Fruit fly (Drosophila melanogaster) whole organism, wandering third instar larva: Measurements from ENCODE around the gene CG5946.
A peak's percentile ranks its signal among the peaks of the same experiment; 100 is the strongest.

Source experiments
- Abd-B ChIP-seq: fragments of >200 bp; optimal IDR thresholded peaks from 2 replicates; lab custom pipeline; 2017; ENCODE audit warnings: missing biosample characterization, missing genetic modification characterization
- CG32264 ChIP-seq: fragments of 200-800 bp; sonication (Bioruptor generic); optimal IDR thresholded peaks from 2 replicates; lab custom pipeline; 2016; ENCODE audit warnings: missing biosample characterization, missing genetic modification characterization
- CG9705 ChIP-seq: fragments of 200-800 bp; sonication (Bioruptor generic); optimal IDR thresholded peaks from 2 replicates; lab custom pipeline; 2018; ENCODE audit warnings: missing biosample characterization, mild to moderate bottlenecking, missing genetic modification characterization
- CrebA ChIP-seq: fragments of 200-800 bp; sonication (Bioruptor generic); optimal IDR thresholded peaks from 2 replicates; lab custom pipeline; 2016; ENCODE audit warnings: missing biosample characterization, mild to moderate bottlenecking, missing genetic modification characterization, borderline replicate concordance
- GATAd ChIP-seq: sonication (Bioruptor generic); optimal IDR thresholded peaks from 2 replicates; lab custom pipeline; 2016; ENCODE audit warnings: missing biosample characterization, missing genetic modification characterization
- HLH106 ChIP-seq: fragments of 200-800 bp; optimal IDR thresholded peaks from 3 replicates; lab custom pipeline; 2019; ENCODE audit warnings: missing biosample characterization, mild to moderate bottlenecking, missing genetic modification characterization, moderate library complexity
- Hnf4 ChIP-seq: fragments of 200-800 bp; sonication (Bioruptor generic); optimal IDR thresholded peaks from 2 replicates; lab custom pipeline; 2016; ENCODE audit warnings: missing biosample characterization, mild to moderate bottlenecking, missing genetic modification characterization
- Hr78 ChIP-seq: fragments of >200 bp; optimal IDR thresholded peaks from 2 replicates; lab custom pipeline; 2017; ENCODE audit warnings: missing biosample characterization, missing genetic modification characterization
- Jra ChIP-seq: sonication (Bioruptor generic); optimal IDR thresholded peaks from 2 replicates; lab custom pipeline; 2016; ENCODE audit warnings: missing biosample characterization, missing genetic modification characterization
- Mio ChIP-seq: sonication (Bioruptor generic); optimal IDR thresholded peaks from 2 replicates; lab custom pipeline; 2016; ENCODE audit warnings: missing biosample characterization, missing genetic modification characterization
- Myc ChIP-seq: fragments of >200 bp; optimal IDR thresholded peaks from 2 replicates; lab custom pipeline; 2017
- N ChIP-seq: fragments of >200 bp; optimal IDR thresholded peaks from 2 replicates; lab custom pipeline; 2018; ENCODE audit warnings: missing biosample characterization, missing external identifiers, missing genetic modification characterization
- OdsH ChIP-seq: fragments of 200-800 bp; sonication (Bioruptor generic); optimal IDR thresholded peaks from 2 replicates; lab custom pipeline; 2016; ENCODE audit warnings: missing biosample characterization, mild to moderate bottlenecking, missing genetic modification characterization
- Rel ChIP-seq, 2 experiments: fragments of 200-800 bp; sonication (Bioruptor generic) in 1 of 2; optimal IDR thresholded peaks; 2 replicates in 1 of 2; 3 replicates in 1 of 2; lab custom pipeline; 2016 to 2019; ENCODE audit warnings: mild to moderate bottlenecking in 2 of 2, missing biosample characterization in 2 of 2, missing genetic modification characterization in 2 of 2, moderate library complexity in 1 of 2
- Vsx2 ChIP-seq: fragments of 200-300, 225-300 bp; sonication (Bioruptor generic); optimal IDR thresholded peaks from 2 replicates; lab custom pipeline; 2018; ENCODE audit warnings: missing biosample characterization, missing genetic modification characterization; ENCODE audit not compliant: partially characterized antibody
- br ChIP-seq: fragments of 200-800 bp; sonication (Bioruptor generic); optimal IDR thresholded peaks from 2 replicates; lab custom pipeline; 2016; ENCODE audit warnings: missing biosample characterization, missing genetic modification characterization
- brk ChIP-seq: fragments of 200-800 bp; sonication (Bioruptor generic); optimal IDR thresholded peaks from 2 replicates; lab custom pipeline; 2016; ENCODE audit warnings: missing biosample characterization, mild to moderate bottlenecking, missing genetic modification characterization
- dmrt93B ChIP-seq: fragments of 200-800 bp; sonication (Bioruptor generic); optimal IDR thresholded peaks from 2 replicates; lab custom pipeline; 2018; ENCODE audit warnings: missing biosample characterization, mild to moderate bottlenecking, missing genetic modification characterization
- ey ChIP-seq: fragments of 200-800 bp; sonication (Bioruptor generic); optimal IDR thresholded peaks from 2 replicates; lab custom pipeline; 2016; ENCODE audit warnings: missing biosample characterization, missing genetic modification characterization
- foxo ChIP-seq, 2 experiments: fragments of 200-800 bp; sonication (Bioruptor generic); optimal IDR thresholded peaks; 2 replicates in 1 of 2; 3 replicates in 1 of 2; lab custom pipeline; 2016 to 2017; ENCODE audit warnings: missing biosample characterization in 2 of 2, missing genetic modification characterization in 2 of 2
- fru ChIP-seq: fragments of 200-800 bp; sonication (Bioruptor generic); optimal IDR thresholded peaks from 3 replicates; lab custom pipeline; 2016; ENCODE audit warnings: missing biosample characterization, mild to moderate bottlenecking, missing genetic modification characterization
- h ChIP-seq: fragments of 200-800 bp; sonication (Bioruptor generic); optimal IDR thresholded peaks from 3 replicates; lab custom pipeline; 2016; ENCODE audit warnings: missing biosample characterization, mild to moderate bottlenecking, missing genetic modification characterization
- lola ChIP-seq: fragments of >200 bp; optimal IDR thresholded peaks from 2 replicates; lab custom pipeline; 2017; ENCODE audit warnings: missing biosample characterization, missing genetic modification characterization
- pan ChIP-seq: fragments of >200 bp; optimal IDR thresholded peaks from 2 replicates; lab custom pipeline; 2017
- psq ChIP-seq: fragments of 200-800 bp; sonication (Bioruptor generic); optimal IDR thresholded peaks from 3 replicates; lab custom pipeline; 2017; ENCODE audit warnings: missing biosample characterization, mild to moderate bottlenecking, missing genetic modification characterization, moderate library complexity
- rgr ChIP-seq: fragments of 200-800 bp; sonication (Bioruptor generic); optimal IDR thresholded peaks from 3 replicates; lab custom pipeline; 2016; ENCODE audit warnings: missing biosample characterization, mild to moderate bottlenecking, missing genetic modification characterization
- sage ChIP-seq: fragments of 200-800 bp; sonication (Bioruptor generic); optimal IDR thresholded peaks from 2 replicates; lab custom pipeline; 2016; ENCODE audit warnings: missing biosample characterization, mild to moderate bottlenecking, missing genetic modification characterization
- tai ChIP-seq: sonication (Bioruptor generic); optimal IDR thresholded peaks from 2 replicates; lab custom pipeline; 2016; ENCODE audit warnings: missing biosample characterization, missing genetic modification characterization
- woc ChIP-seq: sonication (Bioruptor generic); optimal IDR thresholded peaks from 2 replicates; lab custom pipeline; 2016; ENCODE audit warnings: missing biosample characterization, mild to moderate bottlenecking, missing genetic modification characterization

The CG5946 gene

DNA sequence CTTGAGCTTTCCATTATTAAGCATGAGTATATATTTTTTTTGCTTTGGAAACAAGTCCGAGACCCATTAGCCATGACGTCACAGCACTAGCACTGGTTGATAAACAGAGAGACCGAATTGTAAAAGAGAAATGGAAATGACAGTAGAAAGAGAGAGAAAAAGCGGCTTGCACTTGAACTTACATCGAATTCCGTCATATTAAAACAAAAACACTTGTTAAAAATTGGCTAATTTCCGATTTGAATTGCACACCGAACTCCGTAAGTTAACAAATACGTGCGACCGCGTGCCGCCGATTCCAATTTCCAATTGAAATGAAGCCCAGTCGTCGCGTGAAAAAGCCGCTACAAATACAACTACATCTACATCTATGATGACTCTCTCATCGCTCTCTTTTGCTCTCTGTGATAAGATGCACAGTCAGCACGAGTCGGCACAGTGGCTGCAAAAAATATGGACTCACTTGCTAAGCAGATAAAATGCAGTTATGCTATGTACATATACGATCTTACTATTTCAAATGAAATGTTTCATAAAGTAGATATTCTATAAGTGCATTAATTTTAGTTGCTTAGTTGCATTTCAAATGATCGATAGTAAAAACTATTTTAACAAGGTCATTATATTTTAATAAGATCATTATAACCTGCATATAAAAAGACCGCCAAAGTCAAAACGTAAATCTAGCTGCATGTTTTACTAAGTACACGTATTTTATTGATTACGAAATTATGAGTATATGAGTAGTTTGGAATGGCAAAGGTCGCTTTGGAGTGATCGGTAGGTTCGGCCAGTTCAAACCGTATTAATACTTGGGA is 2.2 kb downstream of the CG5946 start (continued):
- TF ChIP-seq ey (GFP tag; lab: Kevin White, UChicago) = peak; percentile 37

DNA sequence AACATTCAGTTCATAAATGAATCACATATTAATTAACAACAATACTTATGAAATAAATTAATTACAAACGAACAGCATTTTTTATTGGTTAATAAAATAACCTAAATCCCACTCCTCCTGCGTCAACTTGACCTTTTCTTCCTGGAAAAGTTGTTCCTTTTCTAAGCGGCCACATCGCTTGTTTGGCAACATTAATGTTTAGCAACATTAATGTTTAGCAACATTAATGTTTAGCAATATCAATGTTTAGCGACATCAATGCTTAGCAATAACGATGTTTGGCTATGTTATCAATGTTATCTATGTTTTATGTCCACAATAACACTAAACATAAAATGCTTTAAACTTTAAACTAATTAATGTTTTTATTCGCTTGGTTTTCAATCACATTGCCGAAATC is 5.4 kb downstream of the CG5946 start:
- TF ChIP-seq br = no peak
- no peak for TF ChIP-seq h (GFP tag; lab: Kevin White, UChicago)

DNA sequence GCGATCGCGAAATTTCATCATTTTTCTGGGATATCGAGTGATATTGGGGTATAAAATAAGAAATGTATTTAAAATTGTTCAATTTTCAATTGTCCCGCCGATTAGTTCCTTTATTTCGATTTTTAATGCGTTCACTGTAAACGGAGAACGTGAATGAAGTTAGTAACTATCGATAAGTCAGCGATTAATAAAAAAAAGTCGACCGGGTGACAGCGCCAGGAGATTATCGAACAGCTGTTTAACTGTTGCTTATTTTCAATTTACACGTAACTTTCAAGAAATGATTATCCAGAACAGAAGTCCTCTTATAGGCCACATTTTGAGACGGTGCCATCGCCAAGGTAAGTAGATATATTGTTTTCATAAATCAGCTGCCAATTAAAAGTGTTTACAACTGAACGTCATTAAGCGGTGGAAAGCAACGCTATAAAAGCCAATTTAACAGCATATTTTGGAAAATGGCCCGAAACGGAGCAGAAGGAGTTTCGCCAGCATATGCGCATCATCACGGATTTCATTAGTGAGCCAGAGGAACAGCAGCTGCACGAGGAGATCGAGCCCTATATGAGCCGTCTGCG is 6.8 kb downstream of the CG5946 start, which contains the start of gene CG14130:
TSS of gene CG14130 (plus strand) at position 225 of the 578 bp plus-strand sequence.
- TF ChIP-seq psq (GFP tag; lab: Kevin White, UChicago) (no peak), woc (GFP tag; lab: Kevin White, UChicago) (no peak), Vsx2 (GFP tag; lab: Kevin White, UChicago) (peak; percentile 13), Hnf4 (no peak), ey (GFP tag; lab: Kevin White, UChicago) (no peak), CG9705 (no peak), Myc (no peak), sage (GFP tag; lab: Kevin White, UChicago) (no peak)

DNA sequence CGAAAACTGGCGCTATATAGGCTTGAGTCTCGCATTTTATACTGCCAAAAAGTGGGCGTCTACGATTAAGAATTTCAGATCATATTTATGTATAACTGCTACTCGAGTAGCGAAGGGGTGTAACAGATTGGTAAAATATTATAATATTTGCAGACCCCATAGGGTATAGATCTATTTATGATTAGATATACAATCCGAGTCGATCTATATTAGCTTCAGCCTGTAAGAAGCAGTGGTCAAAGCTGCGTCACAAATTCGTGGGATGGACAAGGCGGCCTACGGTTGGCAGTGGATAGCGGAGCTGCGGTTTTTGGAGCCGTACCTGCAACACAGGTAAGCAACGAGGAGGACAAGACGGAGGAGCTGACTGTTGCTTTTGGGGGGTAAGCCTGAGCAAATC is 7.4 kb downstream of the CG5946 start, which contains the start of gene Cubn2:
TSS of gene Cubn2 (minus strand) at position 101 of the 400 bp plus-strand sequence.
- TF ChIP-seq psq (GFP tag; lab: Kevin White, UChicago) = no peak
- TF ChIP-seq Rel (GFP tag; optimal IDR thresholded peaks at IDR 0.05; lab: Kevin White, UChicago) = no peak
- no peak for TF ChIP-seq Rel (tag; optimal IDR thresholded peaks at IDR 0.05; lab: Kevin White, UChicago)
- TF ChIP-seq tai (GFP tag; lab: Kevin White, UChicago) = no peak
- TF ChIP-seq CG32264 (GFP tag; lab: Kevin White, UChicago) = no peak
- TF ChIP-seq Jra (GFP tag; lab: Kevin White, UChicago) = no peak
- no peak for TF ChIP-seq rgr (GFP tag; lab: Kevin White, UChicago)
- no peak for TF ChIP-seq sage (GFP tag; lab: Kevin White, UChicago)
- TF ChIP-seq HLH106 (tag; lab: Kevin White, UChicago) = no peak
- no peak for TF ChIP-seq Myc
- TF ChIP-seq Mio = no peak
- no peak for TF ChIP-seq Vsx2 (GFP tag; lab: Kevin White, UChicago)
- no peak for TF ChIP-seq dmrt93B (GFP tag; lab: Kevin White, UChicago)
- TF ChIP-seq pan (lab: Kevin White, UChicago) = no peak
- no peak for TF ChIP-seq foxo (GFP tag; optimal IDR thresholded peaks at IDR 0.05; lab: Kevin White, UChicago)
- TF ChIP-seq GATAd (GFP tag; lab: Kevin White, UChicago) = no peak
- TF ChIP-seq fru = no peak
- TF ChIP-seq ey (GFP tag; lab: Kevin White, UChicago) = no peak

DNA sequence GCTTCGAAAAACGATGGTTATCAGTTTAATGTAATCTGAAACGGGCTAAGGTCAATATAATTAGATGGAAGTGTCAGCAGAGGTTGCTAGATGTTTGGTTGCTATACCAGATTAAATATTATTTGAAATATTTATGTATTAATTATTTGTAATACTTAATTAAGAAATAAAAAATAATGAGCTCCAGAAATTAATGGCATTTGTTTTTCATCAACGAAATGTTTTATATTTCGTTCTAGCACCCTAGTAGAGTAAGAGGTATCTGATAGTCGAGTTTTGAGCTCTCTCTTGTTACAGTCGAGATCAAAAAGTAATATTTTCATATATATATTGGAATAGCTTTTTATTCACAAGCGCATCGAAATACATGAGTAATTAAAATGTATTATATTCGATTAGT is 20.5 kb downstream of the CG5946 start:
- no peak for TF ChIP-seq N (GFP tag; lab: Kevin White, UChicago)
- no peak for TF ChIP-seq foxo (GFP tag; optimal IDR thresholded peaks at IDR 0.05; lab: Kevin White, UChicago)
- no peak for TF ChIP-seq GATAd (GFP tag; lab: Kevin White, UChicago)
- TF ChIP-seq CrebA (GFP tag; lab: Kevin White, UChicago) = no peak
- no peak for TF ChIP-seq Vsx2 (GFP tag; lab: Kevin White, UChicago)
- TF ChIP-seq dmrt93B (GFP tag; lab: Kevin White, UChicago) = no peak
- TF ChIP-seq lola (GFP tag; lab: Kevin White, UChicago) = no peak
- TF ChIP-seq tai (GFP tag; lab: Kevin White, UChicago) = no peak
- TF ChIP-seq rgr (GFP tag; lab: Kevin White, UChicago) = no peak
- no peak for TF ChIP-seq HLH106 (tag; lab: Kevin White, UChicago)
- no peak for TF ChIP-seq brk (GFP tag; lab: Kevin White, UChicago)
- no peak for TF ChIP-seq OdsH (GFP tag; lab: Kevin White, UChicago)
- no peak for TF ChIP-seq Myc
- TF ChIP-seq Abd-B (GFP tag; lab: Kevin White, UChicago) = no peak
- no peak for TF ChIP-seq Hr78 (GFP tag; lab: Kevin White, UChicago)
- TF ChIP-seq CG32264 (GFP tag; lab: Kevin White, UChicago) = no peak
